Worm (Caenorhabditis elegans) whole organism, L4 larva: ENCODE measurements around the gene srlf-21.

Experiments used
- F44E2.7 ChIP-seq: fragments of 200-800 bp; sonication (Bioruptor generic); IDR thresholded peaks from 2 replicates; pipeline ENCODE4 v2.1.2; 2022; ENCODE audit warnings: missing genetic modification characterization, missing compliant biosample characterization
- F49E8.2 ChIP-seq: sonication (generic microtip); optimal IDR thresholded peaks from 2 replicates; lab custom pipeline; 2016; ENCODE audit warnings: missing compliant biosample characterization, mild to moderate bottlenecking, missing genetic modification characterization, borderline replicate concordance
- R02D3.7 ChIP-seq: fragments of 150-350 bp; sonication (generic microtip); optimal IDR thresholded peaks from 3 replicates; lab custom pipeline; 2014; ENCODE audit warnings: missing biosample characterization, missing genetic modification characterization
- T20F7.1 ChIP-seq: fragments of 200-800 bp; sonication (Bioruptor generic); optimal IDR thresholded peaks from 2 replicates; lab custom pipeline; 2018; ENCODE audit warnings: mild to moderate bottlenecking, missing genetic modification characterization, missing compliant biosample characterization
- T26A8.4 ChIP-seq: fragments of 200-800 bp; sonication (Bioruptor generic); IDR thresholded peaks from 2 replicates; pipeline ENCODE4 v1.3.6; 2022; ENCODE audit warnings: missing genetic modification characterization, missing compliant biosample characterization
- Y48G9A.11 ChIP-seq: fragments of 200-800 bp; sonication (Bioruptor generic); IDR thresholded peaks from 2 replicates; pipeline ENCODE4 v1.3.6; 2022; ENCODE audit warnings: missing genetic modification reagents, missing genetic modification characterization, missing compliant biosample characterization
- ZK546.5 ChIP-seq, 2 experiments: sonication (generic microtip); optimal IDR thresholded peaks; 2 replicates each; lab custom pipeline; 2017; ENCODE audit warnings: missing biosample characterization in 2 of 2, missing genetic modification characterization in 2 of 2
- aha-1 ChIP-seq: fragments of 150-350 bp; peaks from one replicate; lab custom pipeline; 2014; ENCODE audit warnings: missing biosample characterization, missing genetic modification characterization
- ama-1 ChIP-seq: fragments of 150-350 bp; optimal IDR thresholded peaks from 2 replicates; lab custom pipeline; 2014; ENCODE audit warnings: inconsistent platforms, mixed read lengths
- arid-1 ChIP-seq: fragments of 200-800 bp; sonication (Bioruptor generic); conservative IDR thresholded peaks from 2 replicates; pipeline ENCODE4 v1.3.6; 2022; ENCODE audit warnings: missing genetic modification reagents, missing genetic modification characterization, missing compliant biosample characterization
- attf-4 ChIP-seq: sonication (generic microtip); optimal IDR thresholded peaks from 3 replicates; lab custom pipeline; 2017; ENCODE audit warnings: missing biosample characterization, missing genetic modification characterization
- ceh-28 ChIP-seq: fragments of 150-350 bp; optimal IDR thresholded peaks from 2 replicates; lab custom pipeline; 2014; ENCODE audit warnings: missing biosample characterization, missing genetic modification reagents, missing genetic modification characterization
- ceh-44 ChIP-seq: fragments of 200-800 bp; sonication (Bioruptor generic); IDR thresholded peaks from 2 replicates; pipeline ENCODE4 v1.3.6; 2022; ENCODE audit warnings: missing genetic modification reagents, missing genetic modification characterization, missing compliant biosample characterization
- ceh-62 ChIP-seq: sonication (generic microtip); optimal IDR thresholded peaks from 2 replicates; lab custom pipeline; 2017; ENCODE audit warnings: missing biosample characterization, missing genetic modification characterization
- ctbp-1 ChIP-seq: fragments of 200-800 bp; sonication (Bioruptor generic); IDR thresholded peaks from 2 replicates; pipeline ENCODE4 v1.3.6; 2022; ENCODE audit warnings: missing genetic modification reagents, missing genetic modification characterization, missing compliant biosample characterization
- daf-19 ChIP-seq: fragments of 200-800 bp; sonication (Bioruptor generic); conservative IDR thresholded peaks from 2 replicates; pipeline ENCODE4 v1.3.6; 2022; ENCODE audit warnings: missing genetic modification characterization, missing compliant biosample characterization
- dmd-6 ChIP-seq: fragments of 200-800 bp; sonication (Bioruptor generic); IDR thresholded peaks from 2 replicates; pipeline ENCODE4 v1.3.6; 2022; ENCODE audit warnings: missing genetic modification reagents, missing genetic modification characterization, missing compliant biosample characterization
- dpl-1 ChIP-seq: fragments of 150-350 bp; optimal IDR thresholded peaks from 2 replicates; lab custom pipeline; 2014; ENCODE audit warnings: missing biosample characterization, missing genetic modification reagents, missing genetic modification characterization
- egl-43 ChIP-seq: fragments of 200-800 bp; sonication (Bioruptor generic); IDR thresholded peaks from 2 replicates; pipeline ENCODE4 v1.3.6; 2022; ENCODE audit warnings: missing genetic modification reagents, missing genetic modification characterization, missing compliant biosample characterization
- fkh-10 ChIP-seq: fragments of 150-350 bp; optimal IDR thresholded peaks from 2 replicates; lab custom pipeline; 2014; ENCODE audit warnings: missing biosample characterization, missing genetic modification reagents, missing genetic modification characterization
- fos-1 ChIP-seq: fragments of 150-350 bp; optimal IDR thresholded peaks from 2 replicates; lab custom pipeline; 2014; ENCODE audit warnings: missing biosample characterization, missing genetic modification characterization
- gei-8 ChIP-seq: fragments of 200-800 bp; sonication (Bioruptor generic); optimal IDR thresholded peaks from 2 replicates; lab custom pipeline; 2018; ENCODE audit warnings: mild to moderate bottlenecking, missing genetic modification characterization, missing compliant biosample characterization
- hlh-11 ChIP-seq: fragments of 200-800 bp; sonication (Bioruptor generic); optimal IDR thresholded peaks from 2 replicates; lab custom pipeline; 2018; ENCODE audit warnings: mild to moderate bottlenecking, missing genetic modification characterization, missing compliant biosample characterization
- hmg-1.1 ChIP-seq: fragments of 200-800 bp; sonication (Bioruptor generic); IDR thresholded peaks from 2 replicates; pipeline ENCODE4 v1.3.6; 2022; ENCODE audit warnings: missing genetic modification reagents, missing genetic modification characterization, missing compliant biosample characterization
- jun-1 ChIP-seq: fragments of 150-350 bp; optimal IDR thresholded peaks from 2 replicates; lab custom pipeline; 2014; ENCODE audit warnings: missing biosample characterization, missing genetic modification reagents, missing genetic modification characterization
- lin-1 ChIP-seq: fragments of 200-800 bp; sonication (Bioruptor generic); IDR thresholded peaks from 2 replicates; pipeline ENCODE4 v1.3.6; 2022; ENCODE audit warnings: missing genetic modification reagents, missing genetic modification characterization, missing compliant biosample characterization
- lin-15B ChIP-seq: fragments of 150-350 bp; sonication (generic microtip); optimal IDR thresholded peaks from 3 replicates; lab custom pipeline; 2014; ENCODE audit warnings: missing biosample characterization, missing genetic modification characterization
- lin-29 ChIP-seq: fragments of 200-800 bp; sonication (Bioruptor generic); IDR thresholded peaks from 2 replicates; pipeline ENCODE4 v1.3.6; 2022; ENCODE audit warnings: missing genetic modification reagents, missing genetic modification characterization, missing compliant biosample characterization
- lir-3 ChIP-seq: sonication (generic microtip); optimal IDR thresholded peaks from 2 replicates; lab custom pipeline; 2016; ENCODE audit warnings: mild to moderate bottlenecking, missing genetic modification characterization, missing compliant biosample characterization
- mep-1 ChIP-seq: fragments of 150-350 bp; sonication (generic microtip); optimal IDR thresholded peaks from 3 replicates; lab custom pipeline; 2014; ENCODE audit warnings: missing biosample characterization, missing genetic modification characterization
- nhr-11 ChIP-seq: fragments of 150-350 bp; optimal IDR thresholded peaks from 2 replicates; lab custom pipeline; 2014; ENCODE audit warnings: missing biosample characterization, missing genetic modification characterization
- nhr-25 ChIP-seq: sonication (generic microtip); optimal IDR thresholded peaks from 2 replicates; lab custom pipeline; 2017; ENCODE audit warnings: missing genetic modification characterization, mild to moderate bottlenecking, missing compliant biosample characterization, antibody characterized with exemption, moderate library complexity, borderline replicate concordance; ENCODE audit not compliant: insufficient read depth
- nhr-41 ChIP-seq: fragments of 200-800 bp; sonication (Bioruptor generic); IDR thresholded peaks from 2 replicates; pipeline ENCODE4 v1.3.6; 2022; ENCODE audit warnings: missing genetic modification reagents, missing genetic modification characterization, missing compliant biosample characterization
- nhr-42 ChIP-seq: fragments of 200-800 bp; sonication (Bioruptor generic); IDR thresholded peaks from 2 replicates; pipeline ENCODE4 v1.3.6; 2022; ENCODE audit warnings: missing genetic modification characterization, missing compliant biosample characterization
- nhr-48 ChIP-seq: sonication (generic microtip); optimal IDR thresholded peaks from 2 replicates; lab custom pipeline; 2016; ENCODE audit warnings: mild to moderate bottlenecking, missing genetic modification characterization, missing compliant biosample characterization
- nhr-6 ChIP-seq: fragments of 150-350 bp; optimal IDR thresholded peaks from 2 replicates; lab custom pipeline; 2014; ENCODE audit warnings: missing biosample characterization, missing genetic modification characterization
- nhr-76 ChIP-seq: fragments of 150-350 bp; optimal IDR thresholded peaks from 2 replicates; lab custom pipeline; 2014; ENCODE audit warnings: missing biosample characterization, missing genetic modification characterization
- pha-4 ChIP-seq, 2 experiments: fragments of 150-350 bp in 1 of 2; fragments of 200-800 bp in 1 of 2; sonication (Bioruptor generic) in 1 of 2; IDR thresholded peaks in 1 of 2; optimal IDR thresholded peaks in 1 of 2; 2 replicates each; pipeline versions ENCODE4 v1.3.6 to Lab custom; 2014 to 2022; ENCODE audit warnings: missing genetic modification characterization in 2 of 2, missing genetic modification reagents in 2 of 2, missing biosample characterization in 1 of 2, missing compliant biosample characterization in 1 of 2
- php-3 ChIP-seq: fragments of 200-800 bp; sonication (Bioruptor generic); IDR thresholded peaks from 2 replicates; pipeline ENCODE4 v1.3.6; 2022; ENCODE audit warnings: missing genetic modification reagents, missing genetic modification characterization, missing compliant biosample characterization
- skn-1 ChIP-seq: fragments of 150-350 bp; optimal IDR thresholded peaks from 2 replicates; lab custom pipeline; 2014; ENCODE audit warnings: missing biosample characterization, missing genetic modification characterization
- spr-1 ChIP-seq: sonication (generic microtip); optimal IDR thresholded peaks from 2 replicates; lab custom pipeline; 2016; ENCODE audit warnings: mild to moderate bottlenecking, missing genetic modification characterization, missing compliant biosample characterization
- tag-97 ChIP-seq: fragments of 200-800 bp; sonication (Bioruptor generic); IDR thresholded peaks from 2 replicates; pipeline ENCODE4 v1.3.6; 2022; ENCODE audit warnings: missing genetic modification characterization, missing compliant biosample characterization
- unc-62 ChIP-seq, 3 experiments: fragments of 150-350 bp in 1 of 3; sonication (generic microtip); optimal IDR thresholded peaks in 2 of 3; peaks in 1 of 3; 1 replicate in 1 of 3; 2 replicates in 2 of 3; lab custom pipeline; 2014 to 2017; ENCODE audit warnings: missing biosample characterization in 3 of 3, missing genetic modification characterization in 3 of 3, missing genetic modification reagents in 3 of 3, missing genotype in 1 of 3
- zfp-3 ChIP-seq: fragments of 200-800 bp; sonication (Bioruptor generic); conservative IDR thresholded peaks from 2 replicates; pipeline ENCODE4 v1.3.6; 2022; ENCODE audit warnings: missing genetic modification reagents, missing genetic modification characterization, missing compliant biosample characterization
- zip-11 ChIP-seq: fragments of 200-800 bp; sonication (Bioruptor generic); IDR thresholded peaks from 2 replicates; pipeline ENCODE4 v1.3.6; 2022; ENCODE audit warnings: missing genetic modification characterization, missing compliant biosample characterization
- ztf-11 ChIP-seq: fragments of 150-350 bp; optimal IDR thresholded peaks from 2 replicates; lab custom pipeline; 2014; ENCODE audit warnings: missing biosample characterization, missing genetic modification characterization
- ztf-7 ChIP-seq: fragments of 150-350 bp; optimal IDR thresholded peaks from 2 replicates; lab custom pipeline; 2014; ENCODE audit warnings: missing biosample characterization, missing genetic modification characterization

srlf-21 gene

DNA sequence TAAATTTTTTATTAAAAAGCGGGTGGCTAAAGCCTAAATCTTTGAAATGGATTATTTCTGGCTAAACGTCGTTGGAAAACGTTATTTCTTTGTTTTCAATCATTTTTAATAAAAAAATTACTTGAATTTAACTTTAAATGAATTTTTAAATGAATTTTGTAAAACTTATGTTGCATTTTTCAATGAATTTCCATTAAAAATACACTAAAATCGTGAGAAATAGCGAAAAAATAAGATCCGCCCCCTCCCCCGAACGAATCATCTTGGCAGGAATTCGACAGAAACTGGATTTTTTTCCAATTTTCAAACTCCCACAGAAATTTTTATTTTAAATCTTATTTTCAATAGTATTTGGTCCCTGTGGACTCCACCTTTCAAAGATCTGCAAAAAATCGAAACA is 11.2 kb downstream of the srlf-21 start, which contains the start of gene srg-53:
TSS of gene srg-53 (plus strand) at position 301 of the 400 bp plus-strand sequence.
- TF ChIP-seq ceh-44 (GFP tag; lab: Robert Waterston, UW), result no peak
- no peak for TF ChIP-seq pha-4 (GFP tag; IDR thresholded peaks at IDR 0.05; lab: Robert Waterston, UW)
- TF ChIP-seq pha-4 (tag; optimal IDR thresholded peaks at IDR 0.05; lab: Kevin White, UChicago), result no peak
- TF ChIP-seq egl-43, result no peak
- no peak for TF ChIP-seq lir-3 (tag; lab: Kevin White, UChicago)
- TF ChIP-seq ceh-62 (tag; lab: Kevin White, UChicago), result no peak
- no peak for TF ChIP-seq ztf-11 (tag; lab: Kevin White, UChicago)
- no peak for TF ChIP-seq arid-1 (GFP tag; lab: Robert Waterston, UW)
- no peak for TF ChIP-seq aha-1
- TF ChIP-seq ceh-28 (tag; lab: Kevin White, UChicago), result no peak
- TF ChIP-seq gei-8, result no peak
- TF ChIP-seq fkh-10 (GFP tag; lab: Kevin White, UChicago), result no peak
- no peak for TF ChIP-seq php-3 (GFP tag; lab: Robert Waterston, UW)
- TF ChIP-seq nhr-48, result no peak
- no peak for TF ChIP-seq jun-1 (tag; lab: Kevin White, UChicago)
- no peak for TF ChIP-seq Y48G9A.11 (GFP tag; lab: Robert Waterston, UW)
- TF ChIP-seq ztf-7 (tag; lab: Kevin White, UChicago), result no peak

DNA sequence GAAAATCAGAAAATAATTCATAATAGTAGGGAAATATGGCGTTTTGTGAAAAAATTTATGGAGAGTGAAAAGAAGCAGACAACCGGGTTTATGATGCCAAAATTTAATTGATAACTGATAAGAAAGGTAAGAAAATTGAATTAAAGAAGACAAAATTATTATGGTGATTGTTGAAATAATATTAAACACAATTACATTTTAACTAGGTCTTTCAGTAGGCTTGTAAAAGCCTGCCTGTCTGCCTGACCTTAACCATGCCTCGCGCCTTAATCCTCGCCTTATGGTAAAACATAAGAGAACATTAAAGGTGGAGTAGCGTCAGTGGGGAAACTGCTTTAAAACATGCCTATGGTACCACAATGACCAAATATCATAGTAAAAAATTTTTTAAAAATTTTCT is 11.8 kb downstream of the srlf-21 start, which contains the start of gene T02B11.8:
TSS of gene T02B11.8 (minus strand) at position 101 of the 400 bp plus-strand sequence.
- TF ChIP-seq ZK546.5 (tag; optimal IDR thresholded peaks at IDR 0.05; lab: Kevin White, UChicago) (no peak), T20F7.1 (GFP tag; lab: Kevin White, UChicago) (no peak), ctbp-1 (GFP tag; lab: Robert Waterston, UW) (no peak), R02D3.7 (no peak), T26A8.4 (no peak), ama-1 (lab: Kevin White, UChicago) (no peak), nhr-42 (GFP tag; lab: Robert Waterston, UW) (no peak), nhr-76 (tag; lab: Kevin White, UChicago) (no peak), attf-4 (no peak), F44E2.7 (GFP tag; lab: Robert Waterston, UW) (no peak), nhr-11 (no peak), lir-3 (tag; lab: Kevin White, UChicago) (no peak), zfp-3 (no peak), lin-29 (GFP tag; lab: Robert Waterston, UW) (no peak), pha-4 (GFP tag; IDR thresholded peaks at IDR 0.05; lab: Robert Waterston, UW) (no peak), pha-4 (tag; optimal IDR thresholded peaks at IDR 0.05; lab: Kevin White, UChicago) (no peak)

ce11 chrV:875945-876344 is 14.4 kb downstream of the srlf-21 start, which contains the start of gene T02B11.9:
TSS of gene T02B11.9 (plus strand) at chrV:876245.
- TF ChIP-seq T26A8.4, result no peak
- no peak for TF ChIP-seq dmd-6 (GFP tag; lab: Robert Waterston, UW)
- TF ChIP-seq lin-1 (GFP tag; lab: Robert Waterston, UW), result no peak
- TF ChIP-seq skn-1 (tag; lab: Kevin White, UChicago), result no peak
- TF ChIP-seq unc-62 (GFP tag; optimal IDR thresholded peaks at IDR 0.05 in 1 of 2; lab: Kevin White, UChicago), result no peak
- TF ChIP-seq unc-62 (tag; optimal IDR thresholded peaks at IDR 0.05; lab: Kevin White, UChicago), result no peak
- TF ChIP-seq nhr-76 (tag; lab: Kevin White, UChicago), result no peak
- no peak for TF ChIP-seq spr-1 (tag; lab: Kevin White, UChicago)
- TF ChIP-seq gei-8, result no peak
- TF ChIP-seq daf-19 (GFP tag; lab: Robert Waterston, UW), result no peak
- no peak for TF ChIP-seq hlh-11 (tag; lab: Kevin White, UChicago)
- TF ChIP-seq, all 104 proteins: peak for 0

DNA sequence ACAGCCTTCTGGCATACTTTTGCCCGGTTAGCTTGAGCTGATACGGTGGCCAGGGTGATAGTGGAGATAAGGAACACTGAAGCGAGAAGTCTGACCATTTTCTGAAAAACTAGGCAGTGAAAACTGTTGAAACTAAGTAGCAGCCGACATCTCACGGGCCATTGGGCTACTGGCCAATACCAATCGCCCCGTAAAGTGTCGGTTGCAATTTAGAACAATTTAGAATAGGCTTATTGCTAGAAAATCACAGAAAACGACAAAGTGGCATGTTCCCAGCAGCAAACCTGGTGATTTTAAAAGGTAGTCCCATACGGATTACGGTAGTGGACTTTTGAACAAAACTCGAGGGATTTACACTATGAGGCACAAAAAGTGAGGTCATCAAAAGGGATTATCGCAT is 19.3 kb downstream of the srlf-21 start, which contains the start of gene T02B11.4:
TSS of gene T02B11.4 (minus strand) at position 101 of the 400 bp plus-strand sequence.
- TF ChIP-seq Y48G9A.11 (GFP tag; lab: Robert Waterston, UW), result no peak
- TF ChIP-seq nhr-6 (tag; lab: Kevin White, UChicago), result no peak
- TF ChIP-seq F49E8.2, result no peak
- no peak for TF ChIP-seq T26A8.4
- no peak for TF ChIP-seq hlh-11 (tag; lab: Kevin White, UChicago)
- TF ChIP-seq nhr-25 (tag; lab: Kevin White, UChicago), result no peak
- no peak for TF ChIP-seq tag-97 (GFP tag; lab: Robert Waterston, UW)
- TF ChIP-seq jun-1 (tag; lab: Kevin White, UChicago), result no peak
- TF ChIP-seq mep-1 (tag; lab: Kevin White, UChicago), result no peak
- no peak for TF ChIP-seq zip-11 (GFP tag; lab: Robert Waterston, UW)
- TF ChIP-seq lin-15B (tag; lab: Kevin White, UChicago), result no peak
- no peak for TF ChIP-seq dpl-1
- no peak for TF ChIP-seq nhr-41 (GFP tag; lab: Robert Waterston, UW)
- no peak for TF ChIP-seq fos-1 (tag; lab: Kevin White, UChicago)
- no peak for TF ChIP-seq hmg-1.1
